Fruit fly (Drosophila melanogaster) whole organism, embryonic: ENCODE measurements around the gene CG42512.

Experiments
- Adf1 ChIP-seq: fragments of 200-800 bp; sonication (Bioruptor generic); IDR thresholded peaks from 2 replicates; pipeline ENCODE4 v1.3.6; 2022; ENCODE audit warnings: missing biosample characterization, missing genetic modification characterization
- B-H2 ChIP-seq: fragments of 200-800 bp; sonication (Bioruptor generic); optimal IDR thresholded peaks from 2 replicates; lab custom pipeline; 2018; ENCODE audit warnings: missing biosample characterization, mild to moderate bottlenecking, missing genetic modification characterization
- CG10321 ChIP-seq: fragments of 200-800 bp; sonication (Bioruptor generic); IDR thresholded peaks from 2 replicates; pipeline ENCODE4 v1.3.6; 2022; ENCODE audit warnings: missing biosample characterization, missing genetic modification characterization
- CG11560 ChIP-seq: fragments of 200-800 bp; sonication (Bioruptor generic); IDR thresholded peaks from 3 replicates; pipeline ENCODE4 v1.3.6; 2022; ENCODE audit warnings: missing biosample characterization, missing genetic modification characterization
- CG12236 ChIP-seq: fragments of 200-800 bp; sonication (Bioruptor generic); optimal IDR thresholded peaks from 2 replicates; lab custom pipeline; 2016; ENCODE audit warnings: missing biosample characterization, missing genetic modification characterization
- CG14014 ChIP-seq: fragments of 200-800 bp; sonication (Bioruptor generic); IDR thresholded peaks from 2 replicates; pipeline ENCODE4 v1.3.6; 2022; ENCODE audit warnings: missing biosample characterization, missing genetic modification characterization
- CG17385 ChIP-seq: fragments of 200-800 bp; sonication (Bioruptor generic); optimal IDR thresholded peaks from 3 replicates; lab custom pipeline; 2018; ENCODE audit warnings: missing biosample characterization, mild to moderate bottlenecking, missing genetic modification characterization
- CG18619 ChIP-seq: fragments of 200-800 bp; sonication (Bioruptor generic); optimal IDR thresholded peaks from 3 replicates; lab custom pipeline; 2017; ENCODE audit warnings: missing biosample characterization, mild to moderate bottlenecking, missing genetic modification characterization
- CG2712 ChIP-seq: fragments of 200-800 bp; optimal IDR thresholded peaks from 3 replicates; lab custom pipeline; 2019; ENCODE audit warnings: missing biosample characterization, mild to moderate bottlenecking, missing genetic modification characterization, moderate library complexity
- CG30431 ChIP-seq: fragments of 200-800 bp; sonication (Bioruptor generic); optimal IDR thresholded peaks from 2 replicates; lab custom pipeline; 2017; ENCODE audit warnings: missing biosample characterization, missing genetic modification characterization
- CG3163 ChIP-seq: fragments of 200-800 bp; sonication (Bioruptor generic); optimal IDR thresholded peaks from 3 replicates; lab custom pipeline; 2016; ENCODE audit warnings: missing biosample characterization, missing genetic modification characterization
- CG42726 ChIP-seq: fragments of 200-800 bp; sonication (Bioruptor generic); IDR thresholded peaks from 2 replicates; pipeline ENCODE4 v1.3.6; 2022; ENCODE audit warnings: missing biosample characterization, missing genetic modification characterization; ENCODE audit not compliant: partially characterized antibody
- CG4424 ChIP-seq: fragments of 200-800 bp; sonication (Bioruptor generic); optimal IDR thresholded peaks from 3 replicates; lab custom pipeline; 2016; ENCODE audit warnings: missing biosample characterization, missing genetic modification characterization
- CG6654 ChIP-seq: fragments of 200-800 bp; sonication (Bioruptor generic); optimal IDR thresholded peaks from 2 replicates; lab custom pipeline; 2017; ENCODE audit warnings: missing biosample characterization, mild to moderate bottlenecking, missing genetic modification characterization
- CG7271 ChIP-seq: fragments of 200-800 bp; sonication (Bioruptor generic); optimal IDR thresholded peaks from 2 replicates; lab custom pipeline; 2018; ENCODE audit warnings: missing biosample characterization, mild to moderate bottlenecking, missing genetic modification characterization, moderate library complexity
- CG7372 ChIP-seq: fragments of 200-800 bp; sonication (Bioruptor generic); IDR thresholded peaks from 2 replicates; pipeline ENCODE4 v1.3.6; 2022; ENCODE audit warnings: missing biosample characterization, missing genetic modification characterization
- CG8388 ChIP-seq: fragments of 200-800 bp; sonication (Bioruptor generic); optimal IDR thresholded peaks from 2 replicates; lab custom pipeline; 2019; ENCODE audit warnings: missing biosample characterization, mild to moderate bottlenecking, missing genetic modification characterization, moderate library complexity
- E2f1 ChIP-seq: fragments of 200-800 bp; sonication (Bioruptor generic); IDR thresholded peaks from 2 replicates; pipeline ENCODE4 v1.3.6; 2022; ENCODE audit warnings: missing biosample characterization, missing genetic modification characterization
- Ets97D ChIP-seq: fragments of 200-800 bp; sonication (Bioruptor generic); optimal IDR thresholded peaks from 3 replicates; lab custom pipeline; 2016; ENCODE audit warnings: missing biosample characterization, missing genetic modification characterization
- Lim3 ChIP-seq: fragments of 200-800 bp; sonication (Bioruptor generic); IDR thresholded peaks from 2 replicates; pipeline ENCODE4 v1.3.6; 2022; ENCODE audit warnings: missing biosample characterization, missing genetic modification characterization
- Lpt ChIP-seq: fragments of >200 bp; optimal IDR thresholded peaks from 2 replicates; lab custom pipeline; 2018; ENCODE audit warnings: missing biosample characterization, missing genetic modification characterization
- Optix ChIP-seq: fragments of 200-800 bp; sonication (Bioruptor generic); IDR thresholded peaks from 3 replicates; pipeline ENCODE4 v1.3.6; 2022; ENCODE audit warnings: missing biosample characterization, missing genetic modification characterization
- Spps ChIP-seq: fragments of 200-800 bp; sonication (Bioruptor generic); optimal IDR thresholded peaks from 2 replicates; lab custom pipeline; 2018; ENCODE audit warnings: missing biosample characterization, mild to moderate bottlenecking, missing genetic modification characterization
- YL-1 ChIP-seq: fragments of 200-800 bp; sonication (Bioruptor generic); optimal IDR thresholded peaks from 3 replicates; lab custom pipeline; 2017; ENCODE audit warnings: missing biosample characterization, mild to moderate bottlenecking, missing genetic modification characterization
- ac ChIP-seq: fragments of 200-800 bp; sonication (Bioruptor generic); optimal IDR thresholded peaks from 3 replicates; lab custom pipeline; 2017; ENCODE audit warnings: missing biosample characterization, mild to moderate bottlenecking, missing genetic modification characterization
- ap ChIP-seq: fragments of 200-800 bp; sonication (Bioruptor generic); IDR thresholded peaks from 2 replicates; pipeline ENCODE4 v1.3.6; 2022; ENCODE audit warnings: missing biosample characterization, missing genetic modification characterization
- bbx ChIP-seq: fragments of 200-800 bp; sonication (Bioruptor generic); IDR thresholded peaks from 2 replicates; pipeline ENCODE4 v1.3.6; 2022; ENCODE audit warnings: missing biosample characterization, missing genetic modification characterization; ENCODE audit not compliant: partially characterized antibody
- chinmo ChIP-seq: fragments of 200-800 bp; sonication (Bioruptor generic); IDR thresholded peaks from 4 replicates; pipeline ENCODE4 v1.3.6; 2022; ENCODE audit warnings: missing biosample characterization, missing genetic modification characterization; ENCODE audit not compliant: partially characterized antibody
- chn ChIP-seq: fragments of 200-800 bp; sonication (Bioruptor generic); optimal IDR thresholded peaks from 2 replicates; lab custom pipeline; 2016; ENCODE audit warnings: missing biosample characterization, missing genetic modification characterization
- corto ChIP-seq: fragments of 200-800 bp; sonication (Bioruptor generic); optimal IDR thresholded peaks from 2 replicates; lab custom pipeline; 2016; ENCODE audit warnings: missing biosample characterization, mild to moderate bottlenecking, missing genetic modification characterization, moderate library complexity
- da ChIP-seq: fragments of 200-800 bp; sonication (Bioruptor generic); optimal IDR thresholded peaks from 2 replicates; lab custom pipeline; 2016; ENCODE audit warnings: missing biosample characterization, missing genetic modification characterization
- dan ChIP-seq: fragments of 200-800 bp; sonication (Bioruptor generic); IDR thresholded peaks from 2 replicates; pipeline ENCODE4 v1.3.6; 2022; ENCODE audit warnings: missing biosample characterization, missing genetic modification characterization
- dati ChIP-seq: fragments of 200-800 bp; sonication (Bioruptor generic); IDR thresholded peaks from 2 replicates; pipeline ENCODE4 v1.3.6; 2022; ENCODE audit warnings: missing biosample characterization, missing genetic modification characterization
- disco-r ChIP-seq: fragments of 200-800 bp; sonication (Bioruptor generic); optimal IDR thresholded peaks from 2 replicates; lab custom pipeline; 2016; ENCODE audit warnings: missing biosample characterization, missing genetic modification characterization
- dmrt11E ChIP-seq: fragments of 200-800 bp; sonication (Bioruptor generic); optimal IDR thresholded peaks from 3 replicates; lab custom pipeline; 2018; ENCODE audit warnings: missing biosample characterization, mild to moderate bottlenecking, missing genetic modification characterization, moderate library complexity
- emc ChIP-seq: fragments of 200-800 bp; sonication (Bioruptor generic); optimal IDR thresholded peaks from 2 replicates; lab custom pipeline; 2016; ENCODE audit warnings: missing biosample characterization, missing genetic modification characterization
- esg ChIP-seq: fragments of 200-800 bp; sonication (Bioruptor generic); conservative IDR thresholded peaks from 2 replicates; pipeline ENCODE4 v1.3.6; 2022; ENCODE audit warnings: missing biosample characterization, missing genetic modification characterization
- her ChIP-seq: fragments of 200-800 bp; sonication (Bioruptor generic); optimal IDR thresholded peaks from 2 replicates; lab custom pipeline; 2016; ENCODE audit warnings: missing biosample characterization, missing genetic modification characterization
- hth ChIP-seq: fragments of >200 bp; optimal IDR thresholded peaks from 2 replicates; lab custom pipeline; 2017; ENCODE audit warnings: inconsistent platforms
- knrl ChIP-seq: fragments of 200-800 bp; sonication (Bioruptor generic); IDR thresholded peaks from 3 replicates; pipeline ENCODE4 v1.3.6; 2022; ENCODE audit warnings: missing biosample characterization, missing genetic modification characterization; ENCODE audit not compliant: partially characterized antibody
- lab ChIP-seq: fragments of 200-800 bp; sonication (Bioruptor generic); optimal IDR thresholded peaks from 3 replicates; lab custom pipeline; 2017; ENCODE audit warnings: missing biosample characterization, missing genetic modification characterization, mild to moderate bottlenecking, moderate library complexity, missing genetic modification reagents
- mam ChIP-seq: fragments of 200-800 bp; sonication (Bioruptor generic); optimal IDR thresholded peaks from 3 replicates; lab custom pipeline; 2016; ENCODE audit warnings: missing biosample characterization, missing genetic modification characterization
- pb ChIP-seq: fragments of 200-800 bp; sonication (Bioruptor generic); optimal IDR thresholded peaks from 3 replicates; lab custom pipeline; 2016; ENCODE audit warnings: missing biosample characterization, missing genetic modification characterization
- pzg ChIP-seq: fragments of 200-800 bp; sonication (Bioruptor generic); optimal IDR thresholded peaks from 3 replicates; lab custom pipeline; 2018; ENCODE audit warnings: missing biosample characterization, mild to moderate bottlenecking, missing genetic modification characterization, moderate library complexity
- sima ChIP-seq: fragments of 200-800 bp; sonication (Bioruptor generic); optimal IDR thresholded peaks from 2 replicates; lab custom pipeline; 2016; ENCODE audit warnings: missing biosample characterization, missing genetic modification characterization
- sr ChIP-seq: fragments of 200-800 bp; sonication (Bioruptor generic); IDR thresholded peaks from 3 replicates; pipeline ENCODE4 v1.3.6; 2022; ENCODE audit warnings: missing biosample characterization, missing genetic modification characterization
- tap ChIP-seq: fragments of 200-800 bp; optimal IDR thresholded peaks from 3 replicates; lab custom pipeline; 2019; ENCODE audit warnings: missing biosample characterization, mild to moderate bottlenecking, missing genetic modification characterization, moderate library complexity
- tio ChIP-seq: fragments of 200-800 bp; sonication (Bioruptor generic); optimal IDR thresholded peaks from 2 replicates; lab custom pipeline; 2017; ENCODE audit warnings: missing biosample characterization, missing genetic modification characterization, inconsistent platforms
- tll ChIP-seq, 2 experiments: fragments of 200-800 bp in 1 of 2; fragments of >200 bp in 1 of 2; sonication (Bioruptor generic) in 1 of 2; optimal IDR thresholded peaks; 2 replicates each; lab custom pipeline; 2017 to 2019; ENCODE audit warnings: missing biosample characterization in 2 of 2, missing genetic modification characterization in 2 of 2, mild to moderate bottlenecking in 1 of 2, moderate library complexity in 1 of 2
- toy ChIP-seq: fragments of 200-800 bp; sonication (Bioruptor generic); IDR thresholded peaks from 2 replicates; pipeline ENCODE4 v1.3.6; 2022; ENCODE audit warnings: missing biosample characterization, missing genetic modification characterization
- zen ChIP-seq: fragments of 200-800 bp; sonication (Bioruptor generic); optimal IDR thresholded peaks from 3 replicates; lab custom pipeline; 2018; ENCODE audit warnings: missing biosample characterization, mild to moderate bottlenecking, missing genetic modification characterization, moderate library complexity

Gene CG42512

dm6 chrX:16691440-16691839 lies 40.3 kb downstream of the CG42512 start (continued):
- peak; percentile 43; the same call in 1 of the 2 replicates for TF ChIP-seq dan
- peak; percentile 74 for TF ChIP-seq CG30431
- no peak; the same call in 1 of the 2 replicates for TF ChIP-seq Adf1 (GFP tag; lab: Robert Waterston, UW)
- TF ChIP-seq Ets97D (GFP tag; lab: Kevin White, UChicago), result peak; percentile 57
- TF ChIP-seq B-H2 (GFP tag; lab: Kevin White, UChicago), result no peak
- TF ChIP-seq CG7372 (GFP tag; lab: Robert Waterston, UW), result peak; percentile 74; the same call in 1 of the 2 replicates
- TF ChIP-seq sima (GFP tag; lab: Kevin White, UChicago), result peak; percentile 48
- peak; percentile 38 for TF ChIP-seq ac (GFP tag; lab: Kevin White, UChicago)
- TF ChIP-seq corto (GFP tag; lab: Kevin White, UChicago), result no peak
- peak; percentile 87 for TF ChIP-seq E2f1 (GFP tag; lab: Robert Waterston, UW)
- TF ChIP-seq CG12236, result peak; percentile 70
- peak; percentile 59; the same call in 2 of the 3 replicates for TF ChIP-seq CG11560 (tag; lab: Robert Waterston, UW)
- TF ChIP-seq CG4424 (GFP tag; lab: Kevin White, UChicago), result peak; percentile 84
- TF ChIP-seq chinmo (GFP tag; lab: Robert Waterston, UW), result no peak
- TF ChIP-seq CG10321 (GFP tag; lab: Robert Waterston, UW), result peak; percentile 55; the same call in 1 of the 2 replicates
- TF ChIP-seq YL-1 (GFP tag; lab: Kevin White, UChicago), result peak; percentile 1
- peak; percentile 75 for TF ChIP-seq mam
- peak; percentile 46; the same call in 1 of the 2 replicates for TF ChIP-seq Lim3 (GFP tag; lab: Robert Waterston, UW)
- no peak for TF ChIP-seq knrl (GFP tag; lab: Robert Waterston, UW)
- TF ChIP-seq disco-r (GFP tag; lab: Kevin White, UChicago), result peak; percentile 80
- TF ChIP-seq bbx (GFP tag; lab: Robert Waterston, UW), result no peak
- TF ChIP-seq tap (tag; lab: Kevin White, UChicago), result peak; percentile 88
- TF ChIP-seq ap, result peak; percentile 88
- peak; percentile 52 for TF ChIP-seq CG3163 (GFP tag; lab: Kevin White, UChicago)
- TF ChIP-seq chn, result peak; percentile 86
- peak; percentile 77 for TF ChIP-seq her (GFP tag; lab: Kevin White, UChicago)
- peak; percentile 92 for TF ChIP-seq sr
- peak; percentile 29 for TF ChIP-seq da (GFP tag; lab: Kevin White, UChicago)
- peak; percentile 86 for TF ChIP-seq esg (GFP tag; lab: Robert Waterston, UW)
- TF ChIP-seq CG2712 (tag; lab: Kevin White, UChicago), result peak; percentile 90
- TF ChIP-seq tll (GFP tag; optimal IDR thresholded peaks at IDR 0.05; lab: Kevin White, UChicago), result no peak
- peak; percentile 86 for TF ChIP-seq CG14014
- TF ChIP-seq lab (GFP tag; lab: Kevin White, UChicago), result peak; percentile 85
- peak; percentile 74 for TF ChIP-seq zen (tag; lab: Kevin White, UChicago)
- TF ChIP-seq emc (GFP tag; lab: Kevin White, UChicago), result peak; percentile 49
- no peak for TF ChIP-seq hth (lab: Kevin White, UChicago)
- TF ChIP-seq pzg, result no peak
- 0 out of 2 replicates have a peak, but pooled peaks have one; percentile 36 for TF ChIP-seq toy
- TF ChIP-seq CG7271 (tag; lab: Kevin White, UChicago), result peak; percentile 33
- TF ChIP-seq tio (GFP tag; lab: Kevin White, UChicago), result peak; percentile 70
- TF ChIP-seq CG18619, result peak; percentile 73
- TF ChIP-seq CG42726 (GFP tag; lab: Robert Waterston, UW), result no peak
- peak; percentile 83 for TF ChIP-seq CG17385 (GFP tag; lab: Kevin White, UChicago)
- TF ChIP-seq pb (GFP tag; lab: Kevin White, UChicago), result peak; percentile 86
- peak; percentile 85 for TF ChIP-seq dmrt11E (tag; lab: Kevin White, UChicago)
- peak; percentile 83 for TF ChIP-seq dati
- peak; percentile 71 for TF ChIP-seq Spps (tag; lab: Kevin White, UChicago)
- peak; percentile 93 for TF ChIP-seq Optix
- peak; percentile 67 for TF ChIP-seq CG6654
- TF ChIP-seq CG8388 (GFP tag; lab: Kevin White, UChicago), result peak; percentile 90
- TF ChIP-seq Lpt (GFP tag; lab: Kevin White, UChicago), result no peak
